Worm (Caenorhabditis elegans) whole organism, young adult: ENCODE data around the gene F59E12.6.

ENCODE experiments used
- B0035.1 ChIP-seq: sonication (generic microtip); optimal IDR thresholded peaks from 2 replicates; lab custom pipeline; 2016; ENCODE audit warnings: missing genetic modification characterization, mild to moderate bottlenecking, missing compliant biosample characterization, missing genotype, missing genetic modification reagents
- C06A6.2 ChIP-seq: fragments of 200-800 bp; sonication (Bioruptor generic); conservative IDR thresholded peaks from 2 replicates; pipeline ENCODE4 v1.3.6; 2022; ENCODE audit warnings: missing genetic modification characterization, missing compliant biosample characterization
- C17E4.6 ChIP-seq: fragments of 200-800 bp; sonication (Bioruptor generic); IDR thresholded peaks from 2 replicates; pipeline ENCODE4 v1.3.6; 2022; ENCODE audit warnings: missing genetic modification reagents, missing genetic modification characterization, missing compliant biosample characterization
- K11D2.4 ChIP-seq: fragments of 200-800 bp; sonication (Bioruptor generic); IDR thresholded peaks from 2 replicates; pipeline ENCODE4 v1.3.6; 2022; ENCODE audit warnings: missing genetic modification reagents, missing genetic modification characterization, missing compliant biosample characterization
- T07F8.4 ChIP-seq: sonication (generic microtip); optimal IDR thresholded peaks from 2 replicates; lab custom pipeline; 2016; ENCODE audit warnings: mild to moderate bottlenecking, missing genetic modification characterization, moderate library complexity, missing compliant biosample characterization
- T26A5.8 ChIP-seq: sonication (generic microtip); optimal IDR thresholded peaks from 2 replicates; lab custom pipeline; 2016; ENCODE audit warnings: missing genetic modification characterization, missing compliant biosample characterization
- Y53G8AR.9 ChIP-seq: fragments of 200-800 bp; sonication (Bioruptor generic); conservative IDR thresholded peaks from 2 replicates; pipeline ENCODE4 v1.3.6; 2022; ENCODE audit warnings: missing genetic modification reagents, missing genetic modification characterization, missing compliant biosample characterization
- ama-1 ChIP-seq, 3 experiments: fragments of 150-350 bp in 1 of 3; sonication (generic microtip) in 2 of 3; optimal IDR thresholded peaks; 2 replicates each; lab custom pipeline; 2014 to 2018; ENCODE audit warnings: missing biosample characterization in 2 of 3, missing genetic modification characterization in 2 of 3, missing genetic modification reagents in 2 of 3
- athp-1 ChIP-seq: sonication (generic microtip); optimal IDR thresholded peaks from 2 replicates; lab custom pipeline; 2017; ENCODE audit warnings: mild to moderate bottlenecking, missing genetic modification characterization, missing compliant biosample characterization
- attf-3 ChIP-seq: fragments of 200-800 bp; sonication (Bioruptor generic); conservative IDR thresholded peaks from 2 replicates; pipeline ENCODE4 v1.3.6; 2022; ENCODE audit warnings: missing genetic modification reagents, missing genetic modification characterization, missing compliant biosample characterization
- cebp-1 ChIP-seq, 2 experiments: fragments of 200-800 bp in 1 of 2; sonication (Bioruptor generic) in 1 of 2; sonication (generic microtip) in 1 of 2; IDR thresholded peaks in 1 of 2; optimal IDR thresholded peaks in 1 of 2; 2 replicates each; pipeline versions ENCODE4 v1.3.6 to Lab custom; 2017 to 2022; ENCODE audit warnings: missing compliant biosample characterization in 2 of 2, missing genetic modification characterization in 2 of 2, mild to moderate bottlenecking in 1 of 2, missing genetic modification reagents in 1 of 2, moderate library complexity in 1 of 2
- ceh-100 ChIP-seq: fragments of 200-800 bp; sonication (Bioruptor generic); IDR thresholded peaks from 2 replicates; pipeline ENCODE4 v1.3.6; 2022; ENCODE audit warnings: missing genetic modification reagents, missing genetic modification characterization, missing compliant biosample characterization
- chd-7 ChIP-seq: sonication (generic microtip); optimal IDR thresholded peaks from 2 replicates; lab custom pipeline; 2016; ENCODE audit warnings: mild to moderate bottlenecking, missing genetic modification characterization, moderate library complexity, missing compliant biosample characterization
- dox-1 ChIP-seq: fragments of 200-800 bp; sonication (Bioruptor generic); IDR thresholded peaks from 2 replicates; pipeline ENCODE4 v1.3.6; 2022; ENCODE audit warnings: missing genetic modification reagents, missing genetic modification characterization, missing compliant biosample characterization
- hlh-26 ChIP-seq: fragments of 200-800 bp; sonication (Bioruptor generic); conservative IDR thresholded peaks from 2 replicates; pipeline ENCODE4 v1.3.6; 2022; ENCODE audit warnings: missing genetic modification reagents, missing genetic modification characterization, missing compliant biosample characterization
- hsf-1 ChIP-seq: fragments of 200-800 bp; sonication (Bioruptor generic); IDR thresholded peaks from 2 replicates; pipeline ENCODE4 v1.3.6; 2022; ENCODE audit warnings: missing genetic modification reagents, missing genetic modification characterization, missing compliant biosample characterization
- lir-1 ChIP-seq: fragments of 200-800 bp; sonication (Bioruptor generic); conservative IDR thresholded peaks from 2 replicates; pipeline ENCODE4 v1.3.6; 2022; ENCODE audit warnings: missing genetic modification reagents, missing genetic modification characterization, missing compliant biosample characterization
- madf-8 ChIP-seq: fragments of 200-800 bp; sonication (Bioruptor generic); conservative IDR thresholded peaks from 2 replicates; pipeline ENCODE4 v1.3.6; 2022; ENCODE audit warnings: missing genetic modification reagents, missing genetic modification characterization, missing compliant biosample characterization
- mcd-1 ChIP-seq: fragments of 200-800 bp; sonication (Bioruptor generic); IDR thresholded peaks from 2 replicates; pipeline ENCODE4 v1.3.6; 2022; ENCODE audit warnings: missing genetic modification reagents, missing genetic modification characterization, missing compliant biosample characterization
- nfya-1 ChIP-seq: sonication (generic microtip); optimal IDR thresholded peaks from 2 replicates; lab custom pipeline; 2017; ENCODE audit warnings: antibody characterized with exemption, missing compliant biosample characterization, missing genetic modification characterization, borderline replicate concordance; ENCODE audit not compliant: insufficient read depth
- nhr-179 ChIP-seq: sonication (generic microtip); optimal IDR thresholded peaks from 2 replicates; lab custom pipeline; 2016; ENCODE audit warnings: mild to moderate bottlenecking, missing genetic modification characterization, missing compliant biosample characterization
- rcor-1 ChIP-seq: fragments of 200-800 bp; sonication (Bioruptor generic); IDR thresholded peaks from 2 replicates; pipeline ENCODE4 v1.3.6; 2022; ENCODE audit warnings: missing genetic modification reagents, missing genetic modification characterization, missing compliant biosample characterization
- sdz-38 ChIP-seq: sonication (generic microtip); optimal IDR thresholded peaks from 2 replicates; lab custom pipeline; 2016; ENCODE audit warnings: missing genotype, missing genetic modification characterization, missing compliant biosample characterization
- sea-2 ChIP-seq: fragments of 200-800 bp; sonication (Bioruptor generic); IDR thresholded peaks from 2 replicates; pipeline ENCODE4 v1.3.6; 2022; ENCODE audit warnings: missing genetic modification characterization, missing compliant biosample characterization
- snpc-1.1 ChIP-seq: sonication (generic microtip); optimal IDR thresholded peaks from 2 replicates; lab custom pipeline; 2017; ENCODE audit warnings: missing genetic modification characterization, mild to moderate bottlenecking, missing compliant biosample characterization, antibody characterized with exemption, moderate library complexity, missing genotype, missing genetic modification reagents; ENCODE audit not compliant: insufficient read depth
- snpc-3.4 ChIP-seq: sonication (generic microtip); optimal IDR thresholded peaks from 2 replicates; lab custom pipeline; 2017; ENCODE audit warnings: missing genetic modification characterization, mild to moderate bottlenecking, missing compliant biosample characterization, antibody characterized with exemption, moderate library complexity, missing genotype, missing genetic modification reagents
- zfh-2 ChIP-seq: fragments of 200-800 bp; sonication (Bioruptor generic); conservative IDR thresholded peaks from 2 replicates; pipeline ENCODE4 v1.3.6; 2022; ENCODE audit warnings: missing genetic modification reagents, missing genetic modification characterization, missing compliant biosample characterization
- ztf-25 ChIP-seq: fragments of 200-800 bp; sonication (Bioruptor generic); IDR thresholded peaks from 2 replicates; pipeline ENCODE4 v1.3.6; 2022; ENCODE audit warnings: missing genetic modification reagents, missing genetic modification characterization, missing compliant biosample characterization
- ztf-26 ChIP-seq: sonication (generic microtip); optimal IDR thresholded peaks from 2 replicates; lab custom pipeline; 2017; ENCODE audit warnings: missing genetic modification characterization, missing compliant biosample characterization
- ztf-6 ChIP-seq: fragments of 200-800 bp; sonication (Bioruptor generic); IDR thresholded peaks from 2 replicates; pipeline ENCODE4 v1.3.6; 2022; ENCODE audit warnings: missing genetic modification reagents, missing genetic modification characterization, missing compliant biosample characterization

The F59E12.6 gene

DNA sequence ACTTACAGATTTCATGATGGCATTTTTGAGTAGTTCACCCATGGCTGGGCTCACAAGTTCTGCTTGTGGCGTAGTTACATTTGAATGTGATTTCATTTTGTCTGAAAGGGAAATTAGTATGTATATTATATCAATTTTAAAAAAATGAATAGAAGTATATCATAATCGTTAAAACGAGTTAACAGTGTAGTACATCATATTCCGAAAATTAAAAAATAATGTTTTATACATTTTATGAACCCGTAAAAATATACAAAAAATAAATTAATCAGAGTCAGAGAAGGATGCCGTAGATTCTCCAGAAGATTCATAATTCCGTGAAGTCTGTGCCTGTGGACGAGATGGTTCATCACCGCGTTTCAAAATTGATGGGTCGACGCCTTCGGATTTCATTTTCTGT is 16.2 kb upstream of the F59E12.6 start, which contains the start of gene F59E12.9:
Gene F59E12.9, minus strand, starts transcription at position 101 of the 400 bp plus-strand sequence.
- TF ChIP-seq nhr-179 (tag; lab: Kevin White, UChicago) = no peak
- TF ChIP-seq Y53G8AR.9 = no peak
- no peak for TF ChIP-seq madf-8 (GFP tag; lab: Robert Waterston, UW)
- no peak for TF ChIP-seq chd-7
- TF ChIP-seq ztf-25 = no peak
- TF ChIP-seq nfya-1 (tag; lab: Kevin White, UChicago) = no peak
- no peak for TF ChIP-seq sdz-38
- TF ChIP-seq attf-3 (GFP tag; lab: Robert Waterston, UW) = no peak

DNA sequence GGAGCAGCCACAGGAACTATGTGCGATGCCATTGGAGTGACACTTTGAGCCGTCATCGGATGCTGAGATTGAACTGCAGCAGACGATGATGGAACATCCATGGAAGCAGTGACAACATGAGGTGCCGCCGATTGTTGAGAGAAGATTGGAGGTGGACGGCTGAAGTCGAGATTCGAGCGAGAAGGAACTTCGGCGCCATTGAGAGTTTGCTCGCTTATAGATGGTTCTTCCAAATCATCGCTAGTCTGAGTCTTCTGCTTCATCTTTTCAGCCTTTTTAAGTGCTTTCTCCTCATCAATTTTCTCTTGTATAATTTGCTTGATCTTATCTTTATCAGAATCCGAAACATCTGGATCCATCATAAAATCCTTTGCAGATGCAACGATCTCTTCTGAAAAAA is 11.4 kb upstream of the F59E12.6 start:
- no peak for TF ChIP-seq cebp-1 (GFP tag; IDR thresholded peaks at IDR 0.05; lab: Robert Waterston, UW)
- no peak for TF ChIP-seq cebp-1 (tag; optimal IDR thresholded peaks at IDR 0.05; lab: Kevin White, UChicago)
- 0 out of 2 replicates have a peak, but pooled peaks have one; percentile 12 for TF ChIP-seq mcd-1
- TF ChIP-seq B0035.1 (tag; lab: Kevin White, UChicago) = no peak
- TF ChIP-seq C06A6.2 = no peak
- peak; percentile 43; the same call in 1 of the 2 replicates for TF ChIP-seq zfh-2 (GFP tag; lab: Robert Waterston, UW)

ce11 chrII:5640362-5641079 is 9.8 kb upstream of the F59E12.6 start:
- peak; percentile 56 for TF ChIP-seq zfh-2 (GFP tag; lab: Robert Waterston, UW)
- no peak for TF ChIP-seq athp-1 (tag; lab: Kevin White, UChicago)
- TF ChIP-seq sea-2 (GFP tag; lab: Robert Waterston, UW) = no peak
- no peak for TF ChIP-seq rcor-1
- peak; percentile 2 for TF ChIP-seq chd-7
- TF ChIP-seq, all 124 proteins: peak for 2

ce11 chrII:5638059-5638458 is 7.3 kb upstream of the F59E12.6 start, which contains the start of gene F59E12.3:
Gene F59E12.3 (plus strand): TSS chrII:5638359.
- TF ChIP-seq ztf-25 (no peak), snpc-1.1 (tag; lab: Kevin White, UChicago) (no peak), ceh-100 (GFP tag; lab: Robert Waterston, UW) (no peak), C17E4.6 (GFP tag; lab: Robert Waterston, UW) (no peak)

ce11 chrII:5636826-5637225 is 6.1 kb upstream of the F59E12.6 start, which contains the start of gene F59E12.8:
Gene F59E12.8 (minus strand): TSS chrII:5636926.
- no peak for TF ChIP-seq C06A6.2
- no peak for TF ChIP-seq hsf-1 (GFP tag; lab: Robert Waterston, UW)
- TF ChIP-seq ztf-25 = no peak
- no peak for TF ChIP-seq snpc-3.4 (tag; lab: Kevin White, UChicago)
- no peak for TF ChIP-seq T07F8.4 (tag; lab: Kevin White, UChicago)
- no peak for TF ChIP-seq ztf-6 (GFP tag; lab: Robert Waterston, UW)
- TF ChIP-seq ztf-26 (tag; lab: Kevin White, UChicago) = no peak
- TF ChIP-seq K11D2.4 (GFP tag; lab: Robert Waterston, UW) = no peak
- TF ChIP-seq T26A5.8 (tag; lab: Kevin White, UChicago) = no peak
- TF ChIP-seq lir-1 (GFP tag; lab: Robert Waterston, UW) = no peak
- no peak for TF ChIP-seq ama-1 (optimal IDR thresholded peaks at IDR 0.05; lab: Kevin White, UChicago)
- no peak for TF ChIP-seq ama-1 (GFP tag; optimal IDR thresholded peaks at IDR 0.05; lab: Kevin White, UChicago)
- no peak for TF ChIP-seq hlh-26
- TF ChIP-seq dox-1 (GFP tag; lab: Robert Waterston, UW) = no peak
- no peak for TF ChIP-seq athp-1 (tag; lab: Kevin White, UChicago)
- no peak for TF ChIP-seq rcor-1
